Worm (Caenorhabditis elegans) whole organism, L4 larva: ENCODE measurements around the gene D1053.3.

Experiments used
- D1046.2 ChIP-seq: fragments of 200-800 bp; sonication (Bioruptor generic); IDR thresholded peaks from 2 replicates; pipeline ENCODE4 v1.3.6; 2022; ENCODE audit warnings: missing genetic modification characterization, missing compliant biosample characterization
- F10B5.3 ChIP-seq: sonication (generic microtip); optimal IDR thresholded peaks from 2 replicates; lab custom pipeline; 2016; ENCODE audit warnings: mild to moderate bottlenecking, missing genetic modification characterization, missing compliant biosample characterization
- F26F4.8 ChIP-seq: fragments of 200-800 bp; sonication (Bioruptor generic); conservative IDR thresholded peaks from 2 replicates; pipeline ENCODE4 v1.3.6; 2022; ENCODE audit warnings: missing genetic modification characterization, missing compliant biosample characterization
- F37D6.2 ChIP-seq: sonication (generic microtip); optimal IDR thresholded peaks from 2 replicates; lab custom pipeline; 2016; ENCODE audit warnings: mild to moderate bottlenecking, missing genetic modification characterization, missing compliant biosample characterization
- R02D3.7 ChIP-seq: fragments of 150-350 bp; sonication (generic microtip); optimal IDR thresholded peaks from 3 replicates; lab custom pipeline; 2014; ENCODE audit warnings: missing biosample characterization, missing genetic modification characterization
- T26A8.4 ChIP-seq: fragments of 200-800 bp; sonication (Bioruptor generic); IDR thresholded peaks from 2 replicates; pipeline ENCODE4 v1.3.6; 2022; ENCODE audit warnings: missing genetic modification characterization, missing compliant biosample characterization
- Y105C5A.15 ChIP-seq: fragments of 200-800 bp; sonication (Bioruptor generic); IDR thresholded peaks from 2 replicates; pipeline ENCODE4 v1.3.6; 2022; ENCODE audit warnings: missing genetic modification characterization, missing compliant biosample characterization
- Y48G9A.11 ChIP-seq: fragments of 200-800 bp; sonication (Bioruptor generic); IDR thresholded peaks from 2 replicates; pipeline ENCODE4 v1.3.6; 2022; ENCODE audit warnings: missing genetic modification reagents, missing genetic modification characterization, missing compliant biosample characterization
- Y75B8A.6 ChIP-seq: fragments of 200-800 bp; sonication (Bioruptor generic); IDR thresholded peaks from 2 replicates; pipeline ENCODE4 v1.3.6; 2022; ENCODE audit warnings: missing genetic modification reagents, missing genetic modification characterization, missing compliant biosample characterization
- ZK337.2 ChIP-seq: fragments of 200-800 bp; sonication (Bioruptor generic); IDR thresholded peaks from 2 replicates; pipeline ENCODE4 v1.3.6; 2022; ENCODE audit warnings: missing genetic modification reagents, missing genetic modification characterization, missing compliant biosample characterization
- ZK546.5 ChIP-seq, 2 experiments: sonication (generic microtip); optimal IDR thresholded peaks; 2 replicates each; lab custom pipeline; 2017; ENCODE audit warnings: missing biosample characterization in 2 of 2, missing genetic modification characterization in 2 of 2
- aly-2 ChIP-seq: sonication (generic microtip); optimal IDR thresholded peaks from 2 replicates; lab custom pipeline; 2018; ENCODE audit warnings: missing biosample characterization, missing genetic modification characterization
- ama-1 ChIP-seq: fragments of 150-350 bp; optimal IDR thresholded peaks from 2 replicates; lab custom pipeline; 2014; ENCODE audit warnings: inconsistent platforms, mixed read lengths
- arid-1 ChIP-seq: fragments of 200-800 bp; sonication (Bioruptor generic); conservative IDR thresholded peaks from 2 replicates; pipeline ENCODE4 v1.3.6; 2022; ENCODE audit warnings: missing genetic modification reagents, missing genetic modification characterization, missing compliant biosample characterization
- attf-4 ChIP-seq: sonication (generic microtip); optimal IDR thresholded peaks from 3 replicates; lab custom pipeline; 2017; ENCODE audit warnings: missing biosample characterization, missing genetic modification characterization
- ceh-44 ChIP-seq: fragments of 200-800 bp; sonication (Bioruptor generic); IDR thresholded peaks from 2 replicates; pipeline ENCODE4 v1.3.6; 2022; ENCODE audit warnings: missing genetic modification reagents, missing genetic modification characterization, missing compliant biosample characterization
- ceh-62 ChIP-seq: sonication (generic microtip); optimal IDR thresholded peaks from 2 replicates; lab custom pipeline; 2017; ENCODE audit warnings: missing biosample characterization, missing genetic modification characterization
- ces-1 ChIP-seq: fragments of 150-350 bp; sonication (generic microtip); optimal IDR thresholded peaks from 4 replicates; lab custom pipeline; 2014; ENCODE audit warnings: missing biosample characterization, missing genetic modification reagents, missing genetic modification characterization
- cey-2 ChIP-seq: sonication (generic microtip); optimal IDR thresholded peaks from 3 replicates; lab custom pipeline; 2017; ENCODE audit warnings: missing genetic modification characterization, mild to moderate bottlenecking, missing compliant biosample characterization, antibody characterized with exemption, borderline replicate concordance; ENCODE audit not compliant: insufficient read depth
- daf-12 ChIP-seq: fragments of 150-350 bp; optimal IDR thresholded peaks from 2 replicates; lab custom pipeline; 2014; ENCODE audit warnings: missing biosample characterization, missing genetic modification reagents, missing genetic modification characterization
- daf-19 ChIP-seq: fragments of 200-800 bp; sonication (Bioruptor generic); conservative IDR thresholded peaks from 2 replicates; pipeline ENCODE4 v1.3.6; 2022; ENCODE audit warnings: missing genetic modification characterization, missing compliant biosample characterization
- egl-43 ChIP-seq: fragments of 200-800 bp; sonication (Bioruptor generic); IDR thresholded peaks from 2 replicates; pipeline ENCODE4 v1.3.6; 2022; ENCODE audit warnings: missing genetic modification reagents, missing genetic modification characterization, missing compliant biosample characterization
- fkh-10 ChIP-seq: fragments of 150-350 bp; optimal IDR thresholded peaks from 2 replicates; lab custom pipeline; 2014; ENCODE audit warnings: missing biosample characterization, missing genetic modification reagents, missing genetic modification characterization
- hlh-11 ChIP-seq: fragments of 200-800 bp; sonication (Bioruptor generic); optimal IDR thresholded peaks from 2 replicates; lab custom pipeline; 2018; ENCODE audit warnings: mild to moderate bottlenecking, missing genetic modification characterization, missing compliant biosample characterization
- jun-1 ChIP-seq: fragments of 150-350 bp; optimal IDR thresholded peaks from 2 replicates; lab custom pipeline; 2014; ENCODE audit warnings: missing biosample characterization, missing genetic modification reagents, missing genetic modification characterization
- lin-1 ChIP-seq: fragments of 200-800 bp; sonication (Bioruptor generic); IDR thresholded peaks from 2 replicates; pipeline ENCODE4 v1.3.6; 2022; ENCODE audit warnings: missing genetic modification reagents, missing genetic modification characterization, missing compliant biosample characterization
- lin-29 ChIP-seq: fragments of 200-800 bp; sonication (Bioruptor generic); IDR thresholded peaks from 2 replicates; pipeline ENCODE4 v1.3.6; 2022; ENCODE audit warnings: missing genetic modification reagents, missing genetic modification characterization, missing compliant biosample characterization
- lin-38 ChIP-seq: fragments of 200-800 bp; sonication (Bioruptor generic); IDR thresholded peaks from 2 replicates; pipeline ENCODE4 v1.3.6; 2022; ENCODE audit warnings: missing genetic modification reagents, missing genetic modification characterization, missing compliant biosample characterization
- lin-39 ChIP-seq: fragments of 150-350 bp; optimal IDR thresholded peaks from 2 replicates; lab custom pipeline; 2014; ENCODE audit warnings: missing biosample characterization, missing genetic modification reagents, missing genetic modification characterization
- lsy-2 ChIP-seq, 2 experiments: fragments of 150-350 bp in 1 of 2; sonication (generic microtip) in 1 of 2; optimal IDR thresholded peaks; 2 replicates each; lab custom pipeline; 2014 to 2017; ENCODE audit warnings: missing biosample characterization in 2 of 2, missing genetic modification characterization in 2 of 2
- madf-5 ChIP-seq, 2 experiments: fragments of 200-800 bp; sonication (Bioruptor generic); IDR thresholded peaks; 2 replicates each; pipeline ENCODE4 v1.3.6; 2022; ENCODE audit warnings: missing compliant biosample characterization in 2 of 2, missing genetic modification characterization in 2 of 2
- madf-9 ChIP-seq: fragments of 200-800 bp; sonication (Bioruptor generic); conservative IDR thresholded peaks from 2 replicates; pipeline ENCODE4 v1.3.6; 2022; ENCODE audit warnings: missing genetic modification reagents, missing genetic modification characterization, missing compliant biosample characterization
- mdt-29 ChIP-seq: fragments of 200-800 bp; sonication (Bioruptor generic); IDR thresholded peaks from 2 replicates; pipeline ENCODE4 v1.3.6; 2022; ENCODE audit warnings: missing genetic modification reagents, missing genetic modification characterization, missing compliant biosample characterization
- nhr-10 ChIP-seq: fragments of 150-350 bp; optimal IDR thresholded peaks from 2 replicates; lab custom pipeline; 2014; ENCODE audit warnings: missing biosample characterization, missing genetic modification characterization
- nhr-102 ChIP-seq: sonication (generic microtip); optimal IDR thresholded peaks from 2 replicates; lab custom pipeline; 2016; ENCODE audit warnings: mild to moderate bottlenecking, missing genetic modification characterization, moderate library complexity, missing compliant biosample characterization
- nhr-11 ChIP-seq: fragments of 150-350 bp; optimal IDR thresholded peaks from 2 replicates; lab custom pipeline; 2014; ENCODE audit warnings: missing biosample characterization, missing genetic modification characterization
- nhr-111 ChIP-seq: fragments of 200-800 bp; sonication (Bioruptor generic); optimal IDR thresholded peaks from 2 replicates; lab custom pipeline; 2018; ENCODE audit warnings: mild to moderate bottlenecking, missing genetic modification characterization, missing compliant biosample characterization
- nhr-41 ChIP-seq: fragments of 200-800 bp; sonication (Bioruptor generic); IDR thresholded peaks from 2 replicates; pipeline ENCODE4 v1.3.6; 2022; ENCODE audit warnings: missing genetic modification reagents, missing genetic modification characterization, missing compliant biosample characterization
- nhr-48 ChIP-seq: sonication (generic microtip); optimal IDR thresholded peaks from 2 replicates; lab custom pipeline; 2016; ENCODE audit warnings: mild to moderate bottlenecking, missing genetic modification characterization, missing compliant biosample characterization
- nhr-6 ChIP-seq: fragments of 150-350 bp; optimal IDR thresholded peaks from 2 replicates; lab custom pipeline; 2014; ENCODE audit warnings: missing biosample characterization, missing genetic modification characterization
- nhr-76 ChIP-seq: fragments of 150-350 bp; optimal IDR thresholded peaks from 2 replicates; lab custom pipeline; 2014; ENCODE audit warnings: missing biosample characterization, missing genetic modification characterization
- nhr-77 ChIP-seq: fragments of 150-350 bp; optimal IDR thresholded peaks from 2 replicates; lab custom pipeline; 2014; ENCODE audit warnings: missing biosample characterization, missing genetic modification characterization
- pqm-1 ChIP-seq: sonication (generic microtip); optimal IDR thresholded peaks from 2 replicates; lab custom pipeline; 2017; ENCODE audit warnings: missing biosample characterization, missing genetic modification characterization
- set-16 ChIP-seq: fragments of 200-800 bp; sonication (Bioruptor generic); IDR thresholded peaks from 2 replicates; pipeline ENCODE4 v1.3.6; 2022; ENCODE audit warnings: missing genetic modification reagents, missing genetic modification characterization, missing compliant biosample characterization
- tag-97 ChIP-seq: fragments of 200-800 bp; sonication (Bioruptor generic); IDR thresholded peaks from 2 replicates; pipeline ENCODE4 v1.3.6; 2022; ENCODE audit warnings: missing genetic modification characterization, missing compliant biosample characterization
- unc-130 ChIP-seq: sonication (generic microtip); optimal IDR thresholded peaks from 2 replicates; lab custom pipeline; 2016; ENCODE audit warnings: missing genetic modification reagents, missing genetic modification characterization, missing compliant biosample characterization
- unc-62 ChIP-seq, 3 experiments: fragments of 150-350 bp in 1 of 3; sonication (generic microtip); optimal IDR thresholded peaks in 2 of 3; peaks in 1 of 3; 1 replicate in 1 of 3; 2 replicates in 2 of 3; lab custom pipeline; 2014 to 2017; ENCODE audit warnings: missing biosample characterization in 3 of 3, missing genetic modification characterization in 3 of 3, missing genetic modification reagents in 3 of 3, missing genotype in 1 of 3
- zag-1 ChIP-seq: fragments of 150-350 bp; optimal IDR thresholded peaks from 2 replicates; lab custom pipeline; 2014; ENCODE audit warnings: missing biosample characterization, missing genetic modification characterization
- zfp-3 ChIP-seq: fragments of 200-800 bp; sonication (Bioruptor generic); conservative IDR thresholded peaks from 2 replicates; pipeline ENCODE4 v1.3.6; 2022; ENCODE audit warnings: missing genetic modification reagents, missing genetic modification characterization, missing compliant biosample characterization
- zip-11 ChIP-seq: fragments of 200-800 bp; sonication (Bioruptor generic); IDR thresholded peaks from 2 replicates; pipeline ENCODE4 v1.3.6; 2022; ENCODE audit warnings: missing genetic modification characterization, missing compliant biosample characterization
- zip-2 ChIP-seq: fragments of 150-350 bp; optimal IDR thresholded peaks from 2 replicates; lab custom pipeline; 2014; ENCODE audit warnings: missing biosample characterization, missing genetic modification characterization
- ztf-7 ChIP-seq: fragments of 150-350 bp; optimal IDR thresholded peaks from 2 replicates; lab custom pipeline; 2014; ENCODE audit warnings: missing biosample characterization, missing genetic modification characterization

D1053.3 gene

ce11 chrX:11757666-11758065 lies 20.7 kb upstream of the D1053.3 start (continued):
- TF ChIP-seq zip-11 (GFP tag; lab: Robert Waterston, UW), result peak; percentile 79; the same call in 1 of the 2 replicates
- peak; percentile 52 for TF ChIP-seq F10B5.3 (tag; lab: Kevin White, UChicago)
- TF ChIP-seq ceh-62, result no peak
- no peak for TF ChIP-seq set-16
- TF ChIP-seq zip-2 (tag; lab: Kevin White, UChicago), result peak; percentile 71
- peak; percentile 82 for TF ChIP-seq lin-29 (GFP tag; lab: Robert Waterston, UW)
- peak; percentile 85 for TF ChIP-seq ZK337.2 (GFP tag; lab: Robert Waterston, UW)
- peak; percentile 66; the same call in 1 of the 2 replicates for TF ChIP-seq Y48G9A.11 (GFP tag; lab: Robert Waterston, UW)
- TF ChIP-seq unc-62 (GFP tag; optimal IDR thresholded peaks at IDR 0.05 in 1 of 2; lab: Kevin White, UChicago), result peak in 1 of 2 experiments; percentile 84
- no peak for TF ChIP-seq unc-62 (tag; optimal IDR thresholded peaks at IDR 0.05; lab: Kevin White, UChicago)
- TF ChIP-seq F37D6.2 (tag; lab: Kevin White, UChicago), result peak; percentile 51
- TF ChIP-seq ama-1 (lab: Kevin White, UChicago), result no peak
- no peak for TF ChIP-seq aly-2 (tag; lab: Kevin White, UChicago)
- peak; percentile 69 for TF ChIP-seq ztf-7 (tag; lab: Kevin White, UChicago)
- peak; percentile 89 for TF ChIP-seq arid-1 (GFP tag; lab: Robert Waterston, UW)
- TF ChIP-seq nhr-48, result peak; percentile 71
- TF ChIP-seq D1046.2 (GFP tag; lab: Robert Waterston, UW), result no peak; the same call in none of the 2 replicates
- no peak for TF ChIP-seq attf-4 (tag; lab: Kevin White, UChicago)
- TF ChIP-seq nhr-111 (GFP tag; lab: Kevin White, UChicago), result peak; percentile 72
- peak; percentile 84 for TF ChIP-seq daf-19 (GFP tag; lab: Robert Waterston, UW)
- TF ChIP-seq lin-38 (GFP tag; lab: Robert Waterston, UW), result no peak
- TF ChIP-seq lin-39 (tag; lab: Kevin White, UChicago), result no peak
- TF ChIP-seq nhr-76 (tag; lab: Kevin White, UChicago), result no peak
- peak; percentile 87 for TF ChIP-seq lin-1 (GFP tag; lab: Robert Waterston, UW)
- TF ChIP-seq fkh-10 (GFP tag; lab: Kevin White, UChicago), result peak; percentile 57
- peak; percentile 42 for TF ChIP-seq nhr-11
- no peak for TF ChIP-seq tag-97 (GFP tag; lab: Robert Waterston, UW)
- TF ChIP-seq nhr-102 (tag; lab: Kevin White, UChicago), result no peak
- TF ChIP-seq daf-12 (tag; lab: Kevin White, UChicago), result no peak
- peak; percentile 88 for TF ChIP-seq F26F4.8 (GFP tag; lab: Robert Waterston, UW)
- TF ChIP-seq nhr-6 (tag; lab: Kevin White, UChicago), result peak; percentile 33
- TF ChIP-seq R02D3.7 (tag; lab: Kevin White, UChicago), result no peak
- TF ChIP-seq T26A8.4 (GFP tag; lab: Robert Waterston, UW), result no peak; the same call in none of the 2 replicates
- TF ChIP-seq madf-9 (GFP tag; lab: Robert Waterston, UW), result peak; percentile 78
- peak; percentile 79 to 84; a peak in 2 of 4 replicates for TF ChIP-seq madf-5 (GFP tag; IDR thresholded peaks at IDR 0.05; lab: Robert Waterston, UW)
- TF ChIP-seq lsy-2 (tag; optimal IDR thresholded peaks at IDR 0.05; lab: Kevin White, UChicago), result no peak
- TF ChIP-seq cey-2 (tag; lab: Kevin White, UChicago), result no peak
- peak; percentile 79; the same call in 1 of the 2 replicates for TF ChIP-seq Y105C5A.15 (GFP tag; lab: Robert Waterston, UW)
- peak; percentile 98 for TF ChIP-seq egl-43 (GFP tag; lab: Robert Waterston, UW)
- no peak for TF ChIP-seq ZK546.5 (tag; optimal IDR thresholded peaks at IDR 0.05; lab: Kevin White, UChicago)
- TF ChIP-seq nhr-10 (tag; lab: Kevin White, UChicago), result no peak
- peak; percentile 68; the same call in 1 of the 2 replicates for TF ChIP-seq mdt-29 (GFP tag; lab: Robert Waterston, UW)
- no peak for TF ChIP-seq Y75B8A.6 (GFP tag; lab: Robert Waterston, UW)
- no peak for TF ChIP-seq nhr-77
- peak; percentile 73; the same call in 1 of the 2 replicates for TF ChIP-seq nhr-41 (GFP tag; lab: Robert Waterston, UW)
- TF ChIP-seq pqm-1 (tag; lab: Kevin White, UChicago), result no peak
- peak; percentile 88 for TF ChIP-seq ceh-44 (GFP tag; lab: Robert Waterston, UW)
- TF ChIP-seq zag-1, result no peak
- no peak for TF ChIP-seq hlh-11
- 0 out of 2 replicates have a peak, but pooled peaks have one; percentile 61 for TF ChIP-seq zfp-3 (GFP tag; lab: Robert Waterston, UW)
- TF ChIP-seq jun-1, result no peak
- TF ChIP-seq unc-130 (GFP tag; lab: Kevin White, UChicago), result peak; percentile 52
- peak; percentile 68 for TF ChIP-seq ces-1 (GFP tag; lab: Kevin White, UChicago)
